Worm (Caenorhabditis elegans) whole organism, L4 larva: ENCODE data around the gene C10B5.1.

ENCODE experiments used
- D1046.2 ChIP-seq: fragments of 200-800 bp; sonication (Bioruptor generic); IDR thresholded peaks from 2 replicates; pipeline ENCODE4 v1.3.6; 2022; ENCODE audit warnings: missing genetic modification characterization, missing compliant biosample characterization
- F37D6.2 ChIP-seq: sonication (generic microtip); optimal IDR thresholded peaks from 2 replicates; lab custom pipeline; 2016; ENCODE audit warnings: mild to moderate bottlenecking, missing genetic modification characterization, missing compliant biosample characterization
- R02D3.7 ChIP-seq: fragments of 150-350 bp; sonication (generic microtip); optimal IDR thresholded peaks from 3 replicates; lab custom pipeline; 2014; ENCODE audit warnings: missing biosample characterization, missing genetic modification characterization
- Y105C5A.15 ChIP-seq: fragments of 200-800 bp; sonication (Bioruptor generic); IDR thresholded peaks from 2 replicates; pipeline ENCODE4 v1.3.6; 2022; ENCODE audit warnings: missing genetic modification characterization, missing compliant biosample characterization
- Y48G9A.11 ChIP-seq: fragments of 200-800 bp; sonication (Bioruptor generic); IDR thresholded peaks from 2 replicates; pipeline ENCODE4 v1.3.6; 2022; ENCODE audit warnings: missing genetic modification reagents, missing genetic modification characterization, missing compliant biosample characterization
- Y5F2A.4 ChIP-seq: fragments of 200-800 bp; sonication (Bioruptor generic); optimal IDR thresholded peaks from 2 replicates; lab custom pipeline; 2018; ENCODE audit warnings: mild to moderate bottlenecking, missing genetic modification characterization, missing compliant biosample characterization
- Y75B8A.6 ChIP-seq: fragments of 200-800 bp; sonication (Bioruptor generic); IDR thresholded peaks from 2 replicates; pipeline ENCODE4 v1.3.6; 2022; ENCODE audit warnings: missing genetic modification reagents, missing genetic modification characterization, missing compliant biosample characterization
- ZK546.5 ChIP-seq, 2 experiments: sonication (generic microtip); optimal IDR thresholded peaks; 2 replicates each; lab custom pipeline; 2017; ENCODE audit warnings: missing biosample characterization in 2 of 2, missing genetic modification characterization in 2 of 2
- aha-1 ChIP-seq: fragments of 150-350 bp; peaks from one replicate; lab custom pipeline; 2014; ENCODE audit warnings: missing biosample characterization, missing genetic modification characterization
- ama-1 ChIP-seq: fragments of 150-350 bp; optimal IDR thresholded peaks from 2 replicates; lab custom pipeline; 2014; ENCODE audit warnings: inconsistent platforms, mixed read lengths
- ceh-44 ChIP-seq: fragments of 200-800 bp; sonication (Bioruptor generic); IDR thresholded peaks from 2 replicates; pipeline ENCODE4 v1.3.6; 2022; ENCODE audit warnings: missing genetic modification reagents, missing genetic modification characterization, missing compliant biosample characterization
- ceh-62 ChIP-seq: sonication (generic microtip); optimal IDR thresholded peaks from 2 replicates; lab custom pipeline; 2017; ENCODE audit warnings: missing biosample characterization, missing genetic modification characterization
- ctbp-1 ChIP-seq: fragments of 200-800 bp; sonication (Bioruptor generic); IDR thresholded peaks from 2 replicates; pipeline ENCODE4 v1.3.6; 2022; ENCODE audit warnings: missing genetic modification reagents, missing genetic modification characterization, missing compliant biosample characterization
- daf-12 ChIP-seq: fragments of 150-350 bp; optimal IDR thresholded peaks from 2 replicates; lab custom pipeline; 2014; ENCODE audit warnings: missing biosample characterization, missing genetic modification reagents, missing genetic modification characterization
- daf-16 ChIP-seq, 3 experiments: sonication (generic microtip); optimal IDR thresholded peaks; 2 replicates each; lab custom pipeline; 2016 to 2017; ENCODE audit warnings: missing genetic modification characterization in 3 of 3, missing genetic modification reagents in 3 of 3, mild to moderate bottlenecking in 2 of 3, missing compliant biosample characterization in 2 of 3, missing biosample characterization in 1 of 3, moderate library complexity in 1 of 3
- dmd-6 ChIP-seq: fragments of 200-800 bp; sonication (Bioruptor generic); IDR thresholded peaks from 2 replicates; pipeline ENCODE4 v1.3.6; 2022; ENCODE audit warnings: missing genetic modification reagents, missing genetic modification characterization, missing compliant biosample characterization
- dmd-8 ChIP-seq: fragments of 200-800 bp; sonication (Bioruptor generic); IDR thresholded peaks from 2 replicates; pipeline ENCODE4 v1.3.6; 2022; ENCODE audit warnings: missing genetic modification characterization, missing compliant biosample characterization
- duxl-1 ChIP-seq: sonication (generic microtip); optimal IDR thresholded peaks from 2 replicates; lab custom pipeline; 2016; ENCODE audit warnings: mild to moderate bottlenecking, missing genetic modification characterization, moderate library complexity, missing compliant biosample characterization; ENCODE audit not compliant: poor library complexity
- dve-1 ChIP-seq: sonication (generic microtip); optimal IDR thresholded peaks from 2 replicates; lab custom pipeline; 2017; ENCODE audit warnings: antibody characterized with exemption, mild to moderate bottlenecking, missing genetic modification characterization, missing compliant biosample characterization; ENCODE audit not compliant: insufficient read depth
- fkh-10 ChIP-seq: fragments of 150-350 bp; optimal IDR thresholded peaks from 2 replicates; lab custom pipeline; 2014; ENCODE audit warnings: missing biosample characterization, missing genetic modification reagents, missing genetic modification characterization
- hmg-1.1 ChIP-seq: fragments of 200-800 bp; sonication (Bioruptor generic); IDR thresholded peaks from 2 replicates; pipeline ENCODE4 v1.3.6; 2022; ENCODE audit warnings: missing genetic modification reagents, missing genetic modification characterization, missing compliant biosample characterization
- lin-1 ChIP-seq: fragments of 200-800 bp; sonication (Bioruptor generic); IDR thresholded peaks from 2 replicates; pipeline ENCODE4 v1.3.6; 2022; ENCODE audit warnings: missing genetic modification reagents, missing genetic modification characterization, missing compliant biosample characterization
- lin-38 ChIP-seq: fragments of 200-800 bp; sonication (Bioruptor generic); IDR thresholded peaks from 2 replicates; pipeline ENCODE4 v1.3.6; 2022; ENCODE audit warnings: missing genetic modification reagents, missing genetic modification characterization, missing compliant biosample characterization
- lin-39 ChIP-seq: fragments of 150-350 bp; optimal IDR thresholded peaks from 2 replicates; lab custom pipeline; 2014; ENCODE audit warnings: missing biosample characterization, missing genetic modification reagents, missing genetic modification characterization
- mdt-29 ChIP-seq: fragments of 200-800 bp; sonication (Bioruptor generic); IDR thresholded peaks from 2 replicates; pipeline ENCODE4 v1.3.6; 2022; ENCODE audit warnings: missing genetic modification reagents, missing genetic modification characterization, missing compliant biosample characterization
- mep-1 ChIP-seq: fragments of 150-350 bp; sonication (generic microtip); optimal IDR thresholded peaks from 3 replicates; lab custom pipeline; 2014; ENCODE audit warnings: missing biosample characterization, missing genetic modification characterization
- mes-2 ChIP-seq: sonication (generic microtip); optimal IDR thresholded peaks from 2 replicates; lab custom pipeline; 2016; ENCODE audit warnings: missing genotype, mild to moderate bottlenecking, missing genetic modification characterization, missing compliant biosample characterization; ENCODE audit not compliant: poor library complexity, severe bottlenecking
- mxl-3 ChIP-seq: fragments of 200-800 bp; sonication (Bioruptor generic); optimal IDR thresholded peaks from 2 replicates; lab custom pipeline; 2018; ENCODE audit warnings: mild to moderate bottlenecking, missing genetic modification characterization, missing compliant biosample characterization
- nhr-102 ChIP-seq: sonication (generic microtip); optimal IDR thresholded peaks from 2 replicates; lab custom pipeline; 2016; ENCODE audit warnings: mild to moderate bottlenecking, missing genetic modification characterization, moderate library complexity, missing compliant biosample characterization
- nhr-25 ChIP-seq: sonication (generic microtip); optimal IDR thresholded peaks from 2 replicates; lab custom pipeline; 2017; ENCODE audit warnings: missing genetic modification characterization, mild to moderate bottlenecking, missing compliant biosample characterization, antibody characterized with exemption, moderate library complexity, borderline replicate concordance; ENCODE audit not compliant: insufficient read depth
- nhr-28 ChIP-seq: fragments of 150-350 bp; optimal IDR thresholded peaks from 2 replicates; lab custom pipeline; 2014; ENCODE audit warnings: missing biosample characterization, missing genetic modification characterization
- nhr-48 ChIP-seq: sonication (generic microtip); optimal IDR thresholded peaks from 2 replicates; lab custom pipeline; 2016; ENCODE audit warnings: mild to moderate bottlenecking, missing genetic modification characterization, missing compliant biosample characterization
- nhr-77 ChIP-seq: fragments of 150-350 bp; optimal IDR thresholded peaks from 2 replicates; lab custom pipeline; 2014; ENCODE audit warnings: missing biosample characterization, missing genetic modification characterization
- pha-4 ChIP-seq, 2 experiments: fragments of 150-350 bp in 1 of 2; fragments of 200-800 bp in 1 of 2; sonication (Bioruptor generic) in 1 of 2; IDR thresholded peaks in 1 of 2; optimal IDR thresholded peaks in 1 of 2; 2 replicates each; pipeline versions ENCODE4 v1.3.6 to Lab custom; 2014 to 2022; ENCODE audit warnings: missing genetic modification characterization in 2 of 2, missing genetic modification reagents in 2 of 2, missing biosample characterization in 1 of 2, missing compliant biosample characterization in 1 of 2
- php-3 ChIP-seq: fragments of 200-800 bp; sonication (Bioruptor generic); IDR thresholded peaks from 2 replicates; pipeline ENCODE4 v1.3.6; 2022; ENCODE audit warnings: missing genetic modification reagents, missing genetic modification characterization, missing compliant biosample characterization
- pqm-1 ChIP-seq: sonication (generic microtip); optimal IDR thresholded peaks from 2 replicates; lab custom pipeline; 2017; ENCODE audit warnings: missing biosample characterization, missing genetic modification characterization
- saeg-2 ChIP-seq: fragments of 200-800 bp; sonication (Bioruptor generic); IDR thresholded peaks from 2 replicates; pipeline ENCODE4 v1.3.6; 2022; ENCODE audit warnings: missing genetic modification reagents, missing genetic modification characterization, missing compliant biosample characterization
- sdz-12 ChIP-seq: fragments of 200-800 bp; sonication (Bioruptor generic); optimal IDR thresholded peaks from 2 replicates; lab custom pipeline; 2018; ENCODE audit warnings: mild to moderate bottlenecking, missing genetic modification characterization, missing compliant biosample characterization
- skn-1 ChIP-seq: fragments of 150-350 bp; optimal IDR thresholded peaks from 2 replicates; lab custom pipeline; 2014; ENCODE audit warnings: missing biosample characterization, missing genetic modification characterization
- spr-3 ChIP-seq: fragments of 200-800 bp; sonication (Bioruptor generic); optimal IDR thresholded peaks from 2 replicates; lab custom pipeline; 2018; ENCODE audit warnings: mild to moderate bottlenecking, missing genetic modification characterization, missing compliant biosample characterization
- tra-1 ChIP-seq: fragments of 200-800 bp; sonication (Bioruptor generic); IDR thresholded peaks from 2 replicates; pipeline ENCODE4 v1.3.6; 2022; ENCODE audit warnings: missing genetic modification reagents, missing genetic modification characterization, missing compliant biosample characterization
- unc-39 ChIP-seq: sonication (generic microtip); optimal IDR thresholded peaks from 2 replicates; lab custom pipeline; 2017; ENCODE audit warnings: missing biosample characterization, missing genetic modification characterization
- unc-62 ChIP-seq, 3 experiments: fragments of 150-350 bp in 1 of 3; sonication (generic microtip); optimal IDR thresholded peaks in 2 of 3; peaks in 1 of 3; 1 replicate in 1 of 3; 2 replicates in 2 of 3; lab custom pipeline; 2014 to 2017; ENCODE audit warnings: missing biosample characterization in 3 of 3, missing genetic modification characterization in 3 of 3, missing genetic modification reagents in 3 of 3, missing genotype in 1 of 3
- zag-1 ChIP-seq: fragments of 150-350 bp; optimal IDR thresholded peaks from 2 replicates; lab custom pipeline; 2014; ENCODE audit warnings: missing biosample characterization, missing genetic modification characterization
- zip-11 ChIP-seq: fragments of 200-800 bp; sonication (Bioruptor generic); IDR thresholded peaks from 2 replicates; pipeline ENCODE4 v1.3.6; 2022; ENCODE audit warnings: missing genetic modification characterization, missing compliant biosample characterization
- zip-2 ChIP-seq: fragments of 150-350 bp; optimal IDR thresholded peaks from 2 replicates; lab custom pipeline; 2014; ENCODE audit warnings: missing biosample characterization, missing genetic modification characterization

Gene C10B5.1

DNA sequence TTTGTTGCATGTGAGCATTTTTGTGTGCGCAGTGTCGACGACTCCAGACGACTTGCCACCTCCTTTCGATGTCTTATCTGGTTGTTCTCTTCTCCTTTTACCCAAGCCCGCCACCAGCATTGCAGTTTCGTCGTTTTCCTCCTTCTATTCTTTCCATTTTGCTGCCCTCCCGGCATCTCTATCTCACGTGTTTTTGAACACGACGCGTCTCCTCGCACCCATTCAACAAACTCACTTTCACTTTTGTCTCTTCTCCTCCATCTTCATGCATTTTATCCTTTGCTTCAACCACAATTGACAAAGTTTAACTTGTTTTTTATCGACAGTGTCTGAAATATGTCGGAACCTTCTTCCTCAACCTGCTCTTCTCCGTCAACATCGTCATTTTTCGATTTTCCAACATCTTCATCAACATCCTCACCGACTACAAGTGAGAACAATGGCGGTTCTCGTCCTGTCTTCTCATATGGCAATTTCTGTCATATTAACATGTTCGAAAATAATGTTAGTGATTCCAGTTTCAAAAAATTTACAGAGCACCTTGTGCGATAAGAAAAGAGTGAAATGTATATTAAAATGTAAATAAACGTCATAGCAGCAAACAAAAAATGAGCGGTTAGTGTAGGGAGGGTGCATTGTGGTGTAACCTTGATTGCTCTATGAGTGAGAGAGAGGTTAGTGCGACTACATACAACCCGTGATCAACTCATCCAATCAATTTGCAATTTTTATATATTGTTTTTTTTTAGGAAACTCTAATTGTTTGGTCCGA lies 29.8 kb downstream of the C10B5.1 start, which contains the start of gene fip-4 (continued):
- TF ChIP-seq nhr-77 (tag; lab: Kevin White, UChicago) (peak; percentile 57), ama-1 (lab: Kevin White, UChicago) (peak; percentile 76), Y48G9A.11 (GFP tag; lab: Robert Waterston, UW) (no peak), F37D6.2 (tag; lab: Kevin White, UChicago) (no peak), daf-12 (tag; lab: Kevin White, UChicago) (no peak), spr-3 (GFP tag; lab: Kevin White, UChicago) (no peak), R02D3.7 (tag; lab: Kevin White, UChicago) (no peak), lin-1 (GFP tag; lab: Robert Waterston, UW) (no peak), mxl-3 (GFP tag; lab: Kevin White, UChicago) (peak; percentile 57), lin-39 (tag; lab: Kevin White, UChicago) (no peak), Y75B8A.6 (GFP tag; lab: Robert Waterston, UW) (no peak)

DNA sequence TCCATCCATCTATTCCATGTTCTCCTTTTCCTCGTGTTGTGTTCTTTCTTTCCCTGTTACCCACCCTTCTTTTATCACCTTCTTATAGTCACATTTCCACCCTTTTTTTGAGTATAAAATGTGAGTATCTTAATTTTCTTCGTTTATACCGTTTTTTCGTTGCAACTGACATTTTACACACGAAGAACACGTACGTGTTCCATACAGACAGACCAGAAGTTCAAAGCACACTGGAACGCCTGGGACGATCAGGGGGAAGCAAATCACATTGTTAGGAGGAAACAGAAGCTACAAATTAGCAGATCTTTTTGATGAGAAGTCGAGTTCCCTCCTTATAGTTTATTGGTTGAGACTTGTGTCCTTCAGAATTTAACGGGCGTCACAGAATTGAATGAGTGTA lies 34.6 kb downstream of the C10B5.1 start:
- TF ChIP-seq nhr-28 (tag; lab: Kevin White, UChicago) (no peak), mep-1 (tag; lab: Kevin White, UChicago) (peak; percentile 15), dmd-6 (GFP tag; lab: Robert Waterston, UW) (no peak), zip-11 (no peak), nhr-25 (tag; lab: Kevin White, UChicago) (no peak), D1046.2 (GFP tag; lab: Robert Waterston, UW) (no peak), ctbp-1 (GFP tag; lab: Robert Waterston, UW) (0 out of 2 replicates have a peak, but pooled peaks have one; percentile 7), mdt-29 (GFP tag; lab: Robert Waterston, UW) (no peak), lin-39 (tag; lab: Kevin White, UChicago) (no peak), duxl-1 (tag; lab: Kevin White, UChicago) (no peak), pha-4 (GFP tag; IDR thresholded peaks at IDR 0.05; lab: Robert Waterston, UW) (no peak), pha-4 (tag; optimal IDR thresholded peaks at IDR 0.05; lab: Kevin White, UChicago) (no peak), nhr-102 (tag; lab: Kevin White, UChicago) (no peak), php-3 (GFP tag; lab: Robert Waterston, UW) (no peak), pqm-1 (tag; lab: Kevin White, UChicago) (no peak), ama-1 (lab: Kevin White, UChicago) (peak; percentile 68), tra-1 (GFP tag; lab: Robert Waterston, UW) (no peak), saeg-2 (GFP tag; lab: Robert Waterston, UW) (no peak), nhr-48 (tag; lab: Kevin White, UChicago) (peak; percentile 19), dmd-8 (GFP tag; lab: Robert Waterston, UW) (no peak), unc-39 (tag; lab: Kevin White, UChicago) (no peak), Y5F2A.4 (GFP tag; lab: Kevin White, UChicago) (no peak), ceh-62 (tag; lab: Kevin White, UChicago) (no peak), ceh-44 (GFP tag; lab: Robert Waterston, UW) (0 out of 2 replicates have a peak, but pooled peaks have one; percentile 10), zip-2 (tag; lab: Kevin White, UChicago) (no peak), mes-2 (peak; percentile 21), skn-1 (tag; lab: Kevin White, UChicago) (no peak), unc-62 (GFP tag; optimal IDR thresholded peaks at IDR 0.05 in 1 of 2; lab: Kevin White, UChicago) (no peak), unc-62 (tag; optimal IDR thresholded peaks at IDR 0.05; lab: Kevin White, UChicago) (no peak), lin-38 (no peak), zag-1 (tag; lab: Kevin White, UChicago) (no peak), ZK546.5 (tag; optimal IDR thresholded peaks at IDR 0.05; lab: Kevin White, UChicago) (no peak), sdz-12 (no peak), Y48G9A.11 (GFP tag; lab: Robert Waterston, UW) (no peak), dve-1 (tag; lab: Kevin White, UChicago) (no peak), Y105C5A.15 (GFP tag; lab: Robert Waterston, UW) (no peak), daf-16 (GFP tag; optimal IDR thresholded peaks at IDR 0.05; lab: Kevin White, UChicago) (no peak), daf-16 (tag; optimal IDR thresholded peaks at IDR 0.05; lab: Kevin White, UChicago) (peak; percentile 9), fkh-10 (GFP tag; lab: Kevin White, UChicago) (no peak), aha-1 (tag; lab: Kevin White, UChicago) (peak; percentile 77), hmg-1.1 (0 out of 2 replicates have a peak, but pooled peaks have one; percentile 20)
